Fruit fly (Drosophila melanogaster) whole organism, embryonic: ENCODE measurements around the gene CG16959.

Experiments used
- Ada2b ChIP-seq: fragments of 200-800 bp; sonication (Bioruptor generic); IDR thresholded peaks from 2 replicates; pipeline ENCODE4 v1.3.6; 2022; ENCODE audit warnings: missing biosample characterization, missing genetic modification characterization
- B-H2 ChIP-seq: fragments of 200-800 bp; sonication (Bioruptor generic); optimal IDR thresholded peaks from 2 replicates; lab custom pipeline; 2018; ENCODE audit warnings: missing biosample characterization, mild to moderate bottlenecking, missing genetic modification characterization
- CG10462 ChIP-seq: fragments of 200-800 bp; sonication (Bioruptor generic); optimal IDR thresholded peaks from 2 replicates; lab custom pipeline; 2016; ENCODE audit warnings: missing biosample characterization, missing genetic modification characterization
- CG10979 ChIP-seq: fragments of 200-800 bp; sonication (Bioruptor generic); optimal IDR thresholded peaks from 2 replicates; lab custom pipeline; 2018; ENCODE audit warnings: missing biosample characterization, mild to moderate bottlenecking, missing genetic modification characterization, moderate library complexity
- CG1233 ChIP-seq: fragments of 200-800 bp; sonication (Bioruptor generic); optimal IDR thresholded peaks from 4 replicates; lab custom pipeline; 2018; ENCODE audit warnings: missing biosample characterization, mild to moderate bottlenecking, missing genetic modification characterization
- CG12391 ChIP-seq: fragments of 200-800 bp; sonication (Bioruptor generic); optimal IDR thresholded peaks from 3 replicates; lab custom pipeline; 2018; ENCODE audit warnings: missing biosample characterization, mild to moderate bottlenecking, missing genetic modification characterization, moderate library complexity
- CG13424 ChIP-seq: fragments of 200-800 bp; sonication (Bioruptor generic); optimal IDR thresholded peaks from 2 replicates; lab custom pipeline; 2019; ENCODE audit warnings: missing biosample characterization, mild to moderate bottlenecking, missing genetic modification characterization, moderate library complexity
- CG14860 ChIP-seq: fragments of 200-800 bp; sonication (Bioruptor generic); IDR thresholded peaks from 3 replicates; pipeline ENCODE4 v1.3.6; 2022; ENCODE audit warnings: missing biosample characterization, missing genetic modification characterization; ENCODE audit not compliant: partially characterized antibody
- CG14965 ChIP-seq: fragments of 200-800 bp; sonication (Bioruptor generic); optimal IDR thresholded peaks from 2 replicates; lab custom pipeline; 2016; ENCODE audit warnings: missing biosample characterization, missing genetic modification characterization, borderline replicate concordance
- CG15696 ChIP-seq: fragments of 200-800 bp; sonication (Bioruptor generic); optimal IDR thresholded peaks from 2 replicates; lab custom pipeline; 2019; ENCODE audit warnings: missing biosample characterization, mild to moderate bottlenecking, missing genetic modification characterization, moderate library complexity
- CG18262 ChIP-seq: fragments of 200-800 bp; optimal IDR thresholded peaks from 3 replicates; lab custom pipeline; 2019; ENCODE audit warnings: missing biosample characterization, mild to moderate bottlenecking, missing genetic modification characterization, moderate library complexity
- CG18599 ChIP-seq: fragments of 200-800 bp; sonication (Bioruptor generic); optimal IDR thresholded peaks from 3 replicates; lab custom pipeline; 2017; ENCODE audit warnings: missing biosample characterization, missing genetic modification characterization, mild to moderate bottlenecking, moderate library complexity, missing genetic modification reagents
- CG2129 ChIP-seq: fragments of 200-800 bp; sonication (Bioruptor generic); IDR thresholded peaks from 2 replicates; pipeline ENCODE4 v1.3.6; 2022; ENCODE audit warnings: missing biosample characterization, missing genetic modification characterization; ENCODE audit not compliant: partially characterized antibody
- CG31365 ChIP-seq: fragments of 200-800 bp; sonication (Bioruptor generic); optimal IDR thresholded peaks from 2 replicates; lab custom pipeline; 2018; ENCODE audit warnings: missing biosample characterization, mild to moderate bottlenecking, missing genetic modification characterization
- CG32767 ChIP-seq: fragments of 200-800 bp; sonication (Bioruptor generic); IDR thresholded peaks from 2 replicates; pipeline ENCODE4 v1.3.6; 2022; ENCODE audit warnings: missing biosample characterization, missing genetic modification characterization
- CG33213 ChIP-seq: fragments of 200-800 bp; sonication (Bioruptor generic); optimal IDR thresholded peaks from 3 replicates; lab custom pipeline; 2016; ENCODE audit warnings: missing biosample characterization, missing genetic modification characterization
- CG34422 ChIP-seq: fragments of 200-800 bp; sonication (Bioruptor generic); IDR thresholded peaks from 3 replicates; pipeline ENCODE4 v1.3.6; 2022; ENCODE audit warnings: missing biosample characterization, missing genetic modification characterization
- CG3838 ChIP-seq: fragments of 200-800 bp; sonication (Bioruptor generic); optimal IDR thresholded peaks from 3 replicates; lab custom pipeline; 2016; ENCODE audit warnings: missing biosample characterization, missing genetic modification characterization
- CG6175 ChIP-seq: fragments of 200-800 bp; sonication (Bioruptor generic); IDR thresholded peaks from 3 replicates; pipeline ENCODE4 v1.3.6; 2022; ENCODE audit warnings: missing biosample characterization, missing genetic modification characterization
- CG8765 ChIP-seq: fragments of 200-800 bp; sonication (Bioruptor generic); IDR thresholded peaks from 2 replicates; pipeline ENCODE4 v1.3.6; 2022; ENCODE audit warnings: missing biosample characterization, missing genetic modification characterization
- CG9609 ChIP-seq: fragments of 200-800 bp; sonication (Bioruptor generic); optimal IDR thresholded peaks from 3 replicates; lab custom pipeline; 2016; ENCODE audit warnings: missing biosample characterization, missing genetic modification characterization
- CG9817 ChIP-seq: fragments of 200-800 bp; sonication (Bioruptor generic); optimal IDR thresholded peaks from 2 replicates; lab custom pipeline; 2018; ENCODE audit warnings: missing biosample characterization, mild to moderate bottlenecking, missing genetic modification characterization, moderate library complexity
- CoRest ChIP-seq: fragments of 200-800 bp; sonication (Bioruptor generic); optimal IDR thresholded peaks from 3 replicates; lab custom pipeline; 2018; ENCODE audit warnings: missing biosample characterization, mild to moderate bottlenecking, missing genetic modification characterization, moderate library complexity
- Dfd ChIP-seq, 2 experiments: fragments of >200 bp; optimal IDR thresholded peaks; 2 replicates each; lab custom pipeline; 2017; ENCODE audit warnings: missing biosample characterization in 2 of 2, missing genetic modification characterization in 2 of 2
- Ets97D ChIP-seq: fragments of 200-800 bp; sonication (Bioruptor generic); optimal IDR thresholded peaks from 3 replicates; lab custom pipeline; 2016; ENCODE audit warnings: missing biosample characterization, missing genetic modification characterization
- H15 ChIP-seq: fragments of 200-800 bp; sonication (Bioruptor generic); IDR thresholded peaks from 3 replicates; pipeline ENCODE4 v1.3.6; 2022; ENCODE audit warnings: missing biosample characterization, missing genetic modification characterization
- HLH54F ChIP-seq: fragments of 200-800 bp; sonication (Bioruptor generic); optimal IDR thresholded peaks from 3 replicates; lab custom pipeline; 2016; ENCODE audit warnings: missing biosample characterization, missing genetic modification characterization
- Hr39 ChIP-seq: fragments of >200 bp; optimal IDR thresholded peaks from 2 replicates; lab custom pipeline; 2017
- Hsf ChIP-seq: fragments of 200-800 bp; sonication (Bioruptor generic); optimal IDR thresholded peaks from 3 replicates; lab custom pipeline; 2016; ENCODE audit warnings: missing biosample characterization, missing genetic modification characterization
- Kr ChIP-seq: fragments of 200-800 bp; sonication (Bioruptor generic); optimal IDR thresholded peaks from 2 replicates; lab custom pipeline; 2017; ENCODE audit warnings: missing biosample characterization, mild to moderate bottlenecking, missing genetic modification characterization
- MBD-R2 ChIP-seq: fragments of 200-800 bp; sonication (Bioruptor generic); IDR thresholded peaks from 2 replicates; pipeline ENCODE4 v1.3.6; 2022; ENCODE audit warnings: missing biosample characterization, missing genetic modification characterization
- Meics ChIP-seq: fragments of 200-800 bp; sonication (Bioruptor generic); optimal IDR thresholded peaks from 2 replicates; lab custom pipeline; 2017; ENCODE audit warnings: missing biosample characterization, mild to moderate bottlenecking, missing genetic modification characterization
- Nf-YB ChIP-seq: fragments of 200-800 bp; sonication (Bioruptor generic); optimal IDR thresholded peaks from 3 replicates; lab custom pipeline; 2019; ENCODE audit warnings: missing biosample characterization, mild to moderate bottlenecking, missing genetic modification characterization, moderate library complexity
- Rfx ChIP-seq: fragments of 200-800 bp; sonication (Bioruptor generic); IDR thresholded peaks from 2 replicates; pipeline ENCODE4 v1.3.6; 2022; ENCODE audit warnings: missing biosample characterization, missing genetic modification characterization
- aop ChIP-seq: fragments of 200-800 bp; sonication (Bioruptor generic); IDR thresholded peaks from 2 replicates; pipeline ENCODE4 v1.3.6; 2022; ENCODE audit warnings: missing biosample characterization, missing genetic modification characterization
- bab2 ChIP-seq: fragments of 200-800 bp; sonication (Bioruptor generic); optimal IDR thresholded peaks from 2 replicates; lab custom pipeline; 2016; ENCODE audit warnings: missing biosample characterization, missing genetic modification characterization
- cwo ChIP-seq: fragments of 200-800 bp; sonication (Bioruptor generic); optimal IDR thresholded peaks from 3 replicates; lab custom pipeline; 2017; ENCODE audit warnings: missing biosample characterization, missing genetic modification characterization, mild to moderate bottlenecking, moderate library complexity, missing genetic modification reagents
- dpn ChIP-seq, 2 experiments: fragments of 200-800 bp; sonication (Bioruptor generic); optimal IDR thresholded peaks; 3 replicates each; lab custom pipeline; 2016; ENCODE audit warnings: missing biosample characterization in 2 of 2, missing genetic modification characterization in 2 of 2
- eyg ChIP-seq: fragments of 200-800 bp; sonication (Bioruptor generic); optimal IDR thresholded peaks from 3 replicates; lab custom pipeline; 2016; ENCODE audit warnings: missing biosample characterization, missing genetic modification characterization
- jing ChIP-seq: fragments of 200-800 bp; sonication (Bioruptor generic); optimal IDR thresholded peaks from 2 replicates; lab custom pipeline; 2018; ENCODE audit warnings: missing biosample characterization, mild to moderate bottlenecking, missing genetic modification characterization
- mirr ChIP-seq: fragments of 200-800 bp; sonication (Bioruptor generic); optimal IDR thresholded peaks from 3 replicates; lab custom pipeline; 2018; ENCODE audit warnings: missing biosample characterization, mild to moderate bottlenecking, missing genetic modification characterization
- nau ChIP-seq: fragments of 200-800 bp; sonication (Bioruptor generic); optimal IDR thresholded peaks from 3 replicates; lab custom pipeline; 2017; ENCODE audit warnings: missing biosample characterization, mild to moderate bottlenecking, missing genetic modification characterization, missing genetic modification reagents
- nerfin-1 ChIP-seq: fragments of 200-800 bp; sonication (Bioruptor generic); optimal IDR thresholded peaks from 3 replicates; lab custom pipeline; 2019; ENCODE audit warnings: missing biosample characterization, mild to moderate bottlenecking, missing genetic modification characterization, moderate library complexity
- phol ChIP-seq: fragments of 200-800 bp; sonication (Bioruptor generic); optimal IDR thresholded peaks from 3 replicates; lab custom pipeline; 2018; ENCODE audit warnings: missing biosample characterization, mild to moderate bottlenecking, missing genetic modification characterization, moderate library complexity
- sens-2 ChIP-seq: fragments of 200-800 bp; sonication (Bioruptor generic); IDR thresholded peaks from 2 replicates; pipeline ENCODE4 v1.3.6; 2022; ENCODE audit warnings: missing biosample characterization, missing genetic modification characterization
- sug ChIP-seq: fragments of 200-800 bp; optimal IDR thresholded peaks from 2 replicates; lab custom pipeline; 2019; ENCODE audit warnings: missing biosample characterization, mild to moderate bottlenecking, missing genetic modification characterization, moderate library complexity
- trem ChIP-seq: fragments of 200-800 bp; optimal IDR thresholded peaks from 3 replicates; lab custom pipeline; 2019; ENCODE audit warnings: missing biosample characterization, mild to moderate bottlenecking, missing genetic modification characterization, moderate library complexity
- yki ChIP-seq: fragments of >200 bp; optimal IDR thresholded peaks from 3 replicates; lab custom pipeline; 2018
- zen ChIP-seq: fragments of 200-800 bp; sonication (Bioruptor generic); optimal IDR thresholded peaks from 3 replicates; lab custom pipeline; 2018; ENCODE audit warnings: missing biosample characterization, mild to moderate bottlenecking, missing genetic modification characterization, moderate library complexity

CG16959 gene

DNA sequence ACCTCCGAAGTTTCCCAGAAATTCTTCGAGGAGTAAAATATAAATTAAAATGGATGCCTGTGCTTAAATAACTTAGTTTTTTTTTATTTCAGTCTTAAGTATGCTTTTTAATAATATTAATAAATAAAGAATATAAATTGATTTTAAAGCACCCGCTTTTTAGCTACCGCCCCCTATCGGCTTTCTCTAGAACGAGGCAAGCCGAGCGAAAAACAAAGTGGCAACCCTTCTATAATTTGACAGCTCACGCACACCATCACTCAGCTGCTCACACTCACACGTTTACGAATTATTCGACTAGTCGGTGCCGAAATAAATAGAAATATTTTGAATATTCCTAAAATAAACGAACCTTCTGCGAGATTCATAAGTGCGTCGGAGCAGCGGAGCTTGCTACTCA, 36.4 kb upstream of the CG16959 start, which contains the start of gene CG6878 (continued):
- TF ChIP-seq CG2129 (GFP tag; lab: Robert Waterston, UW): no peak
- no peak for TF ChIP-seq CG13424 (tag; lab: Kevin White, UChicago)
- no peak for TF ChIP-seq CG1233 (GFP tag; lab: Kevin White, UChicago)
- TF ChIP-seq jing (GFP tag; lab: Kevin White, UChicago): no peak
- TF ChIP-seq CG12391 (tag; lab: Kevin White, UChicago): peak; percentile 29
- no peak for TF ChIP-seq cwo (GFP tag; lab: Kevin White, UChicago)
- TF ChIP-seq Rfx (GFP tag; lab: Robert Waterston, UW): peak; percentile 61
- peak; percentile 52 for TF ChIP-seq B-H2 (GFP tag; lab: Kevin White, UChicago)
- peak; percentile 8 for TF ChIP-seq CG10979 (tag; lab: Kevin White, UChicago)
- TF ChIP-seq MBD-R2: peak; percentile 94
- no peak for TF ChIP-seq Hr39 (lab: Kevin White, UChicago)
- no peak for TF ChIP-seq HLH54F (GFP tag; lab: Kevin White, UChicago)
- peak; percentile 74 for TF ChIP-seq trem (tag; lab: Kevin White, UChicago)
- TF ChIP-seq sug (tag; lab: Kevin White, UChicago): peak; percentile 55
- no peak for TF ChIP-seq eyg
- no peak for TF ChIP-seq CG10462 (GFP tag; lab: Kevin White, UChicago)
- no peak; the same call in 2 of the 3 replicates for TF ChIP-seq CG34422

DNA sequence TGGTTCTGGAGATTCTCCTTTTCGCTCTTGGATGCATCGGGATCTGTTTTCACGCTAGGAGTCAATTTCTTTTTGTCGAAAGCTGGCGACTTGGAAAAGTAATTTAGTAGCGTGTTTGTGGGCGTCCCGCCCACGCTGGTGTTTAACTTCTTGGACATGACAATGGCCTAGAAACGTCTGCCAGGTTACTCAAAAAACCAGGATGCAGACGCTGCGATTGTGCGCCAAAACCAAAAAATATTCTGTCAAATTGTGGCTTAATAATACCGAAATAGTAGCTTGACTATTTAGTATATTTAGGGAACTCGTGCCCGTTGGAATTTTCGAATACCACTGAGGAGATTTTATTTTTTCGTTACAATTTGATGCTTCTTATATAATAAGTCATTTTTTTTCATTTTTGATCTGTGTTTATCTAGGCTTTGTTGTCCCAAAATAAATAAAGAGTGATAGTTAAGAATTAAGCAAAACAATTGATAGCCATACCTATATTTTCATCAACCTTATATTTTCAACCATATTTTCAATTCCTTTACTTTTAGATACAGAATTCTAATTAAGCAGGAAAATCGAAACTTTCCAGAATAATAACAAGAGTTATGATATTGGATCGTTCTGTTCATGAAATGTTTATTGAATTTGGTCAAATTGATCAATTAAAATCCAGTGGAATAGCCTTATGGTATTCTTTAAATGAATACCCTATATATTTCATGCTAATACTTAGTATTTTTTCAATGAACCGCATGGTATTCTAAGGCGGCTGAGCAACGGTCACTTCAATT, 33.4 kb upstream of the CG16959 start, which contains the start of the genes Msh6 and Prp31:
TSS of gene Msh6 (minus strand) at position 233 of the 785 bp plus-strand sequence.
TSS of gene Prp31 (plus strand) at position 771 of the 785 bp plus-strand sequence.
- TF ChIP-seq Nf-YB: peak; percentile 48
- TF ChIP-seq aop: no peak
- no peak for TF ChIP-seq yki (lab: Kevin White, UChicago)
- TF ChIP-seq CG14860 (GFP tag; lab: Robert Waterston, UW): no peak
- no peak for TF ChIP-seq sens-2 (GFP tag; lab: Robert Waterston, UW)
- peak; percentile 27; the same call in 1 of the 3 replicates for TF ChIP-seq H15
- TF ChIP-seq CG31365 (tag; lab: Kevin White, UChicago): no peak
- TF ChIP-seq mirr: no peak
- peak; percentile 75 for TF ChIP-seq CG15696 (tag; lab: Kevin White, UChicago)
- peak; percentile 87 for TF ChIP-seq phol
- peak; percentile 92 for TF ChIP-seq CoRest
- no peak for TF ChIP-seq Kr
- TF ChIP-seq HLH54F (GFP tag; lab: Kevin White, UChicago): peak; percentile 69
- peak; percentile 55 for TF ChIP-seq CG18599 (GFP tag; lab: Kevin White, UChicago)
- TF ChIP-seq CG18262 (tag; lab: Kevin White, UChicago): peak; percentile 70
- TF ChIP-seq CG32767 (GFP tag; lab: Robert Waterston, UW): no peak
- TF ChIP-seq nau (GFP tag; lab: Kevin White, UChicago): no peak
- TF ChIP-seq Meics (GFP tag; lab: Kevin White, UChicago): peak; percentile 91
- no peak for TF ChIP-seq CG3838 (GFP tag; lab: Kevin White, UChicago)
- peak; percentile 64 for TF ChIP-seq CG9817 (tag; lab: Kevin White, UChicago)
- peak; percentile 75 for TF ChIP-seq nerfin-1 (tag; lab: Kevin White, UChicago)
- peak; percentile 86 for TF ChIP-seq Hsf (GFP tag; lab: Kevin White, UChicago)
- TF ChIP-seq zen: peak; percentile 53
- no peak for TF ChIP-seq Dfd (GFP tag; optimal IDR thresholded peaks at IDR 0.05; lab: Kevin White, UChicago)
- TF ChIP-seq Ets97D: no peak
- TF ChIP-seq CG6175 (GFP tag; lab: Robert Waterston, UW): no peak
- no peak for TF ChIP-seq CG33213 (GFP tag; lab: Kevin White, UChicago)
- TF ChIP-seq dpn (GFP tag; optimal IDR thresholded peaks at IDR 0.05; lab: Kevin White, UChicago): peak; percentile 71 to 78
- peak; percentile 72 for TF ChIP-seq CG9609 (GFP tag; lab: Kevin White, UChicago)
- TF ChIP-seq bab2 (GFP tag; lab: Kevin White, UChicago): peak; percentile 75
- no peak for TF ChIP-seq CG8765 (GFP tag; lab: Robert Waterston, UW)
- no peak for TF ChIP-seq CG14965 (GFP tag; lab: Kevin White, UChicago)
- peak; percentile 67 for TF ChIP-seq Ada2b (GFP tag; lab: Robert Waterston, UW)
